Fruit fly (Drosophila melanogaster) whole organism, embryonic: ENCODE measurements around the gene Kdm5.

Experiments
- ATbp ChIP-seq: fragments of 200-800 bp; sonication (Bioruptor generic); optimal IDR thresholded peaks from 2 replicates; lab custom pipeline; 2017; ENCODE audit warnings: missing biosample characterization, mild to moderate bottlenecking, missing genetic modification characterization, missing genetic modification reagents
- Aef1 ChIP-seq: fragments of 200-800 bp; sonication (Bioruptor generic); IDR thresholded peaks from 3 replicates; pipeline ENCODE4 v1.3.6; 2022; ENCODE audit warnings: missing biosample characterization, missing genetic modification characterization
- Asciz ChIP-seq: fragments of 200-800 bp; sonication (Bioruptor generic); optimal IDR thresholded peaks from 2 replicates; lab custom pipeline; 2017; ENCODE audit warnings: missing biosample characterization, mild to moderate bottlenecking, missing genetic modification characterization, missing genetic modification reagents
- BEAF-32 ChIP-seq: fragments of 200-800 bp; sonication (Bioruptor generic); optimal IDR thresholded peaks from 3 replicates; lab custom pipeline; 2017; ENCODE audit warnings: missing biosample characterization, missing genetic modification characterization, mild to moderate bottlenecking, moderate library complexity, missing genetic modification reagents
- CG10267 ChIP-seq: fragments of 200-800 bp; sonication (Bioruptor generic); optimal IDR thresholded peaks from 2 replicates; lab custom pipeline; 2018; ENCODE audit warnings: missing biosample characterization, mild to moderate bottlenecking, missing genetic modification characterization, moderate library complexity
- CG11456 ChIP-seq: fragments of 200-800 bp; sonication (Bioruptor generic); IDR thresholded peaks from 3 replicates; pipeline ENCODE4 v1.3.6; 2022; ENCODE audit warnings: missing biosample characterization, missing genetic modification characterization
- CG13287 ChIP-seq: fragments of 200-800 bp; sonication (Bioruptor generic); IDR thresholded peaks from 2 replicates; pipeline ENCODE4 v1.3.6; 2022; ENCODE audit warnings: missing biosample characterization, missing genetic modification characterization; ENCODE audit not compliant: partially characterized antibody
- CG17186 ChIP-seq: fragments of 200-800 bp; sonication (Bioruptor generic); optimal IDR thresholded peaks from 3 replicates; lab custom pipeline; 2017; ENCODE audit warnings: missing biosample characterization, missing genetic modification reagents, missing genetic modification characterization
- CG17361 ChIP-seq: fragments of 200-800 bp; sonication (Bioruptor generic); IDR thresholded peaks from 3 replicates; pipeline ENCODE4 v1.3.6; 2022; ENCODE audit warnings: missing biosample characterization, missing genetic modification characterization
- CG17829 ChIP-seq: fragments of 200-800 bp; optimal IDR thresholded peaks from 2 replicates; lab custom pipeline; 2019; ENCODE audit warnings: missing biosample characterization, mild to moderate bottlenecking, missing genetic modification characterization, moderate library complexity
- CG18619 ChIP-seq: fragments of 200-800 bp; sonication (Bioruptor generic); optimal IDR thresholded peaks from 3 replicates; lab custom pipeline; 2017; ENCODE audit warnings: missing biosample characterization, mild to moderate bottlenecking, missing genetic modification characterization
- CG2120 ChIP-seq: fragments of 200-800 bp; sonication (Bioruptor generic); optimal IDR thresholded peaks from 3 replicates; lab custom pipeline; 2016; ENCODE audit warnings: missing biosample characterization, missing genetic modification characterization
- CG43689 ChIP-seq: fragments of 200-800 bp; sonication (Bioruptor generic); IDR thresholded peaks from 2 replicates; pipeline ENCODE4 v1.3.6; 2022; ENCODE audit warnings: missing biosample characterization, missing genetic modification characterization
- CG4404 ChIP-seq: fragments of 200-800 bp; sonication (Bioruptor generic); IDR thresholded peaks from 2 replicates; pipeline ENCODE4 v1.3.6; 2022; ENCODE audit warnings: missing biosample characterization, missing genetic modification characterization
- CG6765 ChIP-seq: fragments of 200-800 bp; sonication (Bioruptor generic); optimal IDR thresholded peaks from 3 replicates; lab custom pipeline; 2017; ENCODE audit warnings: missing biosample characterization, mild to moderate bottlenecking, missing genetic modification characterization
- CG6791 ChIP-seq: fragments of 200-800 bp; sonication (Bioruptor generic); IDR thresholded peaks from 3 replicates; pipeline ENCODE4 v1.3.6; 2022; ENCODE audit warnings: missing biosample characterization, missing genetic modification characterization; ENCODE audit not compliant: partially characterized antibody
- CG9437 ChIP-seq: fragments of 200-800 bp; sonication (Bioruptor generic); optimal IDR thresholded peaks from 2 replicates; lab custom pipeline; 2018; ENCODE audit warnings: missing biosample characterization, mild to moderate bottlenecking, missing genetic modification characterization
- CG9932 ChIP-seq: fragments of 200-800 bp; sonication (Bioruptor generic); IDR thresholded peaks from 2 replicates; pipeline ENCODE4 v1.3.6; 2022; ENCODE audit warnings: missing biosample characterization, missing genetic modification characterization
- CHES-1-like ChIP-seq: fragments of 200-800 bp; sonication (Bioruptor generic); optimal IDR thresholded peaks from 2 replicates; lab custom pipeline; 2016; ENCODE audit warnings: missing biosample characterization, missing genetic modification characterization
- D19A ChIP-seq: fragments of 200-800 bp; optimal IDR thresholded peaks from 3 replicates; lab custom pipeline; 2019; ENCODE audit warnings: missing biosample characterization, mild to moderate bottlenecking, missing genetic modification characterization, moderate library complexity
- Dll ChIP-seq: fragments of 200-800 bp; sonication (Bioruptor generic); IDR thresholded peaks from 4 replicates; pipeline ENCODE4 v1.3.6; 2022; ENCODE audit warnings: missing biosample characterization, missing genetic modification characterization; ENCODE audit not compliant: partially characterized antibody
- Doc2 ChIP-seq: fragments of 200-800 bp; sonication (Bioruptor generic); IDR thresholded peaks from 2 replicates; pipeline ENCODE4 v1.3.6; 2022; ENCODE audit warnings: missing biosample characterization, missing genetic modification characterization
- Drgx ChIP-seq: fragments of 200-800 bp; sonication (Bioruptor generic); IDR thresholded peaks from 2 replicates; pipeline ENCODE4 v1.3.6; 2022; ENCODE audit warnings: missing biosample characterization, missing genetic modification characterization
- Ets65A ChIP-seq: fragments of 200-800 bp; sonication (Bioruptor generic); peaks from one replicate; lab custom pipeline; 2016; ENCODE audit warnings: missing biosample characterization, missing genetic modification characterization
- Lhr ChIP-seq: fragments of 200-800 bp; sonication (Bioruptor generic); optimal IDR thresholded peaks from 3 replicates; lab custom pipeline; 2017; ENCODE audit warnings: mild to moderate bottlenecking, missing biosample characterization, missing genetic modification reagents, missing genetic modification characterization
- Med ChIP-seq: fragments of 200-800 bp; sonication (Bioruptor generic); peaks from one replicate; lab custom pipeline; 2016; ENCODE audit warnings: missing biosample characterization, missing genetic modification characterization, mild to moderate bottlenecking, inconsistent platforms, moderate library complexity
- Myb ChIP-seq: fragments of 200-800 bp; sonication (Bioruptor generic); optimal IDR thresholded peaks from 2 replicates; lab custom pipeline; 2016; ENCODE audit warnings: missing biosample characterization, missing genetic modification characterization
- Pdp1 ChIP-seq, 2 experiments: fragments of 200-800 bp; sonication (Bioruptor generic); optimal IDR thresholded peaks; 3 replicates each; lab custom pipeline; 2016; ENCODE audit warnings: missing biosample characterization in 2 of 2, missing genetic modification characterization in 2 of 2, mild to moderate bottlenecking in 1 of 2, moderate library complexity in 1 of 2
- Ravus ChIP-seq: fragments of 200-800 bp; sonication (Bioruptor generic); IDR thresholded peaks from 2 replicates; pipeline ENCODE4 v1.3.6; 2022; ENCODE audit warnings: missing biosample characterization, missing genetic modification characterization
- Sry-β ChIP-seq: fragments of 200-800 bp; sonication (Bioruptor generic); optimal IDR thresholded peaks from 2 replicates; lab custom pipeline; 2018; ENCODE audit warnings: missing biosample characterization, mild to moderate bottlenecking, missing genetic modification characterization, moderate library complexity
- Sry-δ ChIP-seq: fragments of 200-800 bp; sonication (Bioruptor generic); optimal IDR thresholded peaks from 2 replicates; lab custom pipeline; 2016; ENCODE audit warnings: missing biosample characterization, missing genetic modification characterization
- Usf ChIP-seq: fragments of 200-800 bp; sonication (Bioruptor generic); optimal IDR thresholded peaks from 2 replicates; lab custom pipeline; 2017; ENCODE audit warnings: missing genotype, missing biosample characterization, missing genetic modification characterization
- az2 ChIP-seq: fragments of 200-800 bp; sonication (Bioruptor generic); optimal IDR thresholded peaks from 3 replicates; lab custom pipeline; 2016; ENCODE audit warnings: missing biosample characterization, missing genetic modification characterization
- bsh ChIP-seq, 2 experiments: fragments of 200-800 bp; sonication (Bioruptor generic); optimal IDR thresholded peaks; 2 replicates each; lab custom pipeline; 2017 to 2018; ENCODE audit warnings: mild to moderate bottlenecking in 2 of 2, missing biosample characterization in 2 of 2, missing genetic modification characterization in 2 of 2, moderate library complexity in 1 of 2
- ci ChIP-seq: fragments of 200-800 bp; sonication (Bioruptor generic); IDR thresholded peaks from 3 replicates; pipeline ENCODE4 v1.3.6; 2022; ENCODE audit warnings: missing biosample characterization, missing genetic modification characterization
- disco-r ChIP-seq: fragments of 200-800 bp; sonication (Bioruptor generic); optimal IDR thresholded peaks from 2 replicates; lab custom pipeline; 2016; ENCODE audit warnings: missing biosample characterization, missing genetic modification characterization
- dm ChIP-seq: fragments of 200-800 bp; sonication (Bioruptor generic); optimal IDR thresholded peaks from 3 replicates; lab custom pipeline; 2016; ENCODE audit warnings: missing biosample characterization, missing genetic modification characterization
- emc ChIP-seq: fragments of 200-800 bp; sonication (Bioruptor generic); optimal IDR thresholded peaks from 2 replicates; lab custom pipeline; 2016; ENCODE audit warnings: missing biosample characterization, missing genetic modification characterization
- gfzf ChIP-seq: fragments of 200-800 bp; sonication (Bioruptor generic); optimal IDR thresholded peaks from 2 replicates; lab custom pipeline; 2016; ENCODE audit warnings: missing biosample characterization, mild to moderate bottlenecking, missing genetic modification characterization, moderate library complexity
- hkb ChIP-seq, 2 experiments: fragments of 200-800 bp in 1 of 2; fragments of >200 bp in 1 of 2; sonication (Bioruptor generic) in 1 of 2; IDR thresholded peaks in 1 of 2; optimal IDR thresholded peaks in 1 of 2; 2 replicates each; pipeline versions ENCODE4 v1.3.6 to Lab custom; 2017 to 2022; ENCODE audit warnings: missing biosample characterization in 1 of 2, missing genetic modification characterization in 1 of 2
- nerfin-1 ChIP-seq: fragments of 200-800 bp; sonication (Bioruptor generic); optimal IDR thresholded peaks from 3 replicates; lab custom pipeline; 2019; ENCODE audit warnings: missing biosample characterization, mild to moderate bottlenecking, missing genetic modification characterization, moderate library complexity
- otp ChIP-seq: fragments of 200-800 bp; sonication (Bioruptor generic); IDR thresholded peaks from 3 replicates; pipeline ENCODE4, ENCODE4 v1.3.6; 2022; ENCODE audit warnings: missing biosample characterization, missing genetic modification characterization
- schlank ChIP-seq: fragments of 200-800 bp; sonication (Bioruptor generic); optimal IDR thresholded peaks from 2 replicates; lab custom pipeline; 2018; ENCODE audit warnings: missing biosample characterization, mild to moderate bottlenecking, missing genetic modification characterization
- sens-2 ChIP-seq: fragments of 200-800 bp; sonication (Bioruptor generic); IDR thresholded peaks from 2 replicates; pipeline ENCODE4 v1.3.6; 2022; ENCODE audit warnings: missing biosample characterization, missing genetic modification characterization
- sim ChIP-seq: fragments of 200-800 bp; sonication (Bioruptor generic); IDR thresholded peaks from 2 replicates; pipeline ENCODE4 v1.3.6; 2022; ENCODE audit warnings: missing biosample characterization, missing genetic modification characterization
- sisA ChIP-seq: fragments of 200-800 bp; sonication (Bioruptor generic); IDR thresholded peaks from 2 replicates; pipeline ENCODE4 v1.3.6; 2022; ENCODE audit warnings: missing biosample characterization, missing genetic modification characterization
- slbo ChIP-seq: fragments of 200-800 bp; sonication (Bioruptor generic); IDR thresholded peaks from 2 replicates; pipeline ENCODE4 v1.3.6; 2022; ENCODE audit warnings: missing biosample characterization, missing genetic modification characterization
- tna ChIP-seq: fragments of 200-800 bp; sonication (Bioruptor generic); IDR thresholded peaks from 2 replicates; pipeline ENCODE4 v1.3.6; 2022; ENCODE audit warnings: missing biosample characterization, missing genetic modification characterization; ENCODE audit not compliant: partially characterized antibody
- unpg ChIP-seq: fragments of 200-800 bp; sonication (Bioruptor generic); optimal IDR thresholded peaks from 3 replicates; lab custom pipeline; 2018; ENCODE audit warnings: missing biosample characterization, mild to moderate bottlenecking, missing genetic modification characterization, moderate library complexity
- zen ChIP-seq: fragments of 200-800 bp; sonication (Bioruptor generic); optimal IDR thresholded peaks from 3 replicates; lab custom pipeline; 2018; ENCODE audit warnings: missing biosample characterization, mild to moderate bottlenecking, missing genetic modification characterization, moderate library complexity

Kdm5 gene

dm6 chr2L:6028712-6029111, 29.4 kb upstream of the Kdm5 start (continued):
- 0 out of 2 replicates have a peak, but pooled peaks have one; percentile 10 for TF ChIP-seq CG4404
- TF ChIP-seq tna (GFP tag; lab: Robert Waterston, UW) = no peak
- no peak for TF ChIP-seq CG18619 (GFP tag; lab: Kevin White, UChicago)
- no peak for TF ChIP-seq CG43689 (GFP tag; lab: Robert Waterston, UW)
- peak; percentile 33 for TF ChIP-seq ATbp (GFP tag; lab: Kevin White, UChicago)
- TF ChIP-seq dm (GFP tag; lab: Kevin White, UChicago) = no peak
- 0 out of 2 replicates have a peak, but pooled peaks have one; percentile 9 for TF ChIP-seq Drgx
- TF ChIP-seq otp (GFP tag; lab: Robert Waterston, UW) = 0 out of 3 replicates have a peak, but pooled peaks have one; percentile 7
- no peak for TF ChIP-seq Usf (GFP tag; lab: Kevin White, UChicago)
- no peak for TF ChIP-seq CG9932 (GFP tag; lab: Robert Waterston, UW)
- no peak for TF ChIP-seq Dll (GFP tag; lab: Robert Waterston, UW)
- no peak for TF ChIP-seq hkb (optimal IDR thresholded peaks at IDR 0.05; lab: Kevin White, UChicago)
- TF ChIP-seq hkb (GFP tag; IDR thresholded peaks at IDR 0.05; lab: Robert Waterston, UW) = peak; percentile 61; the same call in 1 of the 2 replicates
- TF ChIP-seq CG10267 = no peak
- 0 out of 2 replicates have a peak, but pooled peaks have one; percentile 35 for TF ChIP-seq slbo (GFP tag; lab: Robert Waterston, UW)
- TF ChIP-seq disco-r = no peak
- TF ChIP-seq Ets65A (GFP tag; lab: Kevin White, UChicago) = peak; percentile 83
- peak; percentile 49 for TF ChIP-seq sisA (GFP tag; lab: Robert Waterston, UW)
- no peak for TF ChIP-seq CG6765 (GFP tag; lab: Kevin White, UChicago)
- no peak for TF ChIP-seq Doc2 (GFP tag; lab: Robert Waterston, UW)
- no peak for TF ChIP-seq CG17361
- TF ChIP-seq gfzf = no peak
- no peak for TF ChIP-seq emc
- TF ChIP-seq CG11456 (GFP tag; lab: Robert Waterston, UW) = no peak
- TF ChIP-seq CG6791 (GFP tag; lab: Robert Waterston, UW) = no peak
- no peak for TF ChIP-seq BEAF-32
- peak; percentile 32; the same call in 2 of the 3 replicates for TF ChIP-seq Aef1 (GFP tag; lab: Robert Waterston, UW)
- no peak for TF ChIP-seq Asciz (GFP tag; lab: Kevin White, UChicago)
- no peak for TF ChIP-seq schlank (tag; lab: Kevin White, UChicago)
- no peak for TF ChIP-seq Ravus (GFP tag; lab: Robert Waterston, UW)
- TF ChIP-seq sens-2 (GFP tag; lab: Robert Waterston, UW) = no peak
- peak; percentile 6 for TF ChIP-seq az2 (GFP tag; lab: Kevin White, UChicago)
- TF ChIP-seq CG2120 (GFP tag; lab: Kevin White, UChicago) = peak; percentile 25
- no peak for TF ChIP-seq Sry-β (GFP tag; lab: Kevin White, UChicago)
- peak; percentile 10 for TF ChIP-seq unpg (GFP tag; lab: Kevin White, UChicago)
- no peak for TF ChIP-seq nerfin-1 (tag; lab: Kevin White, UChicago)
- peak in 1 of 2 experiments; percentile 36 for TF ChIP-seq bsh (GFP tag; optimal IDR thresholded peaks at IDR 0.05; lab: Kevin White, UChicago)

DNA sequence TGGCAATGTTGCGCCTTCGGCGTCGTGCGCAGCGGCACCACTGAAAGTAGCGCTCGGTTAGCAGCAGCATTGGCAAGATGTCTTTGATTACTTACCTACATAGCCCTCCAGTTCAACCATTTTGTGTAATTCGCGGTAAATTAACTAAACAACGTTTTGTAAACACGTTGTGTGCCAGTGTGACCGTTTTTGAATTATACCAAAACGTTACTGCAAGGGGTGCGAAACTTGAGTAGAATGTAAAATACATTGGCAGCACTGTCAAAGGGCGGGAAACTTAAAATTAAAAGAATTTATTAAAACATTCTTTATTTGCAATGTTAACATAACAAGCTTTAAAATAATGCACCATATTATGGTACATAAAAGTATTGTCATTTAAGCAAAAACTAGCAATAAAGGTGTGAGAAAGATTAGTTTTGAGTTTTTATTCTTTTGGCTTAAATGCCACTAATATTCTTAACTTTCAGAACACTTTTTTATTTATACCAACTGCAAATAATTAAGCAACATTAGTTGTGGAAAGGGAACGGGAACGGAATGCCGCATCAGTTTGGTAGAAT, 25.1 kb upstream of the Kdm5 start, which contains the start of gene CG9107:
Gene CG9107 (minus strand): TSS at position 195 of the 563 bp plus-strand sequence.
- TF ChIP-seq CG10267 (peak; percentile 34), dm (GFP tag; lab: Kevin White, UChicago) (peak; percentile 92), CHES-1-like (GFP tag; lab: Kevin White, UChicago) (peak; percentile 32), sim (GFP tag; lab: Robert Waterston, UW) (no peak), CG17829 (tag; lab: Kevin White, UChicago) (peak; percentile 36), CG13287 (GFP tag; lab: Robert Waterston, UW) (peak; percentile 32; the same call in 1 of the 2 replicates), Pdp1 (GFP tag; optimal IDR thresholded peaks at IDR 0.05; lab: Kevin White, UChicago) (peak in 1 of 2 experiments; percentile 34), zen (tag; lab: Kevin White, UChicago) (peak; percentile 22), CG17186 (GFP tag; lab: Kevin White, UChicago) (peak; percentile 58), Myb (GFP tag; lab: Kevin White, UChicago) (peak; percentile 78), D19A (tag; lab: Kevin White, UChicago) (peak; percentile 36), CG9437 (GFP tag; lab: Kevin White, UChicago) (peak; percentile 90), Sry-δ (GFP tag; lab: Kevin White, UChicago) (peak; percentile 18), Med (GFP tag; lab: Kevin White, UChicago) (peak; percentile 44), ci (peak; percentile 42; the same call in 1 of the 3 replicates), Lhr (GFP tag; lab: Kevin White, UChicago) (peak; percentile 25)
